Worm (Caenorhabditis elegans) whole organism, midembryonic: ENCODE data around the gene srbc-50.
"Not testable (repeated sequence)": the region's sequence is repeated elsewhere in the genome, so short reads cannot be mapped to it uniquely, and the experiment has no call there.

Experiments used
- flt-1 ChIP-seq: fragments of 200-800 bp; sonication (Bioruptor generic); IDR thresholded peaks from 2 replicates; pipeline ENCODE4 v1.3.6; 2022; ENCODE audit warnings: missing genetic modification characterization, missing compliant biosample characterization
- ref-1 ChIP-seq: fragments of 200-800 bp; sonication (Bioruptor generic); conservative IDR thresholded peaks from 2 replicates; pipeline ENCODE4 v1.3.6; 2022; ENCODE audit warnings: missing genetic modification reagents, missing genetic modification characterization, missing compliant biosample characterization
- tab-1 ChIP-seq: fragments of 200-800 bp; sonication (Bioruptor generic); IDR thresholded peaks from 2 replicates; pipeline ENCODE4 v1.3.6; 2022; ENCODE audit warnings: missing genetic modification characterization, missing compliant biosample characterization
- ztf-23 ChIP-seq: fragments of 200-800 bp; sonication (Bioruptor generic); IDR thresholded peaks from 2 replicates; pipeline ENCODE4 v1.3.6; 2022; ENCODE audit warnings: missing genetic modification reagents, missing genetic modification characterization, missing compliant biosample characterization
- ztf-29 ChIP-seq: fragments of 200-800 bp; sonication (Bioruptor generic); IDR thresholded peaks from 2 replicates; pipeline ENCODE4 v1.3.6; 2022; ENCODE audit warnings: missing genetic modification reagents, missing genetic modification characterization, missing compliant biosample characterization

DNA sequence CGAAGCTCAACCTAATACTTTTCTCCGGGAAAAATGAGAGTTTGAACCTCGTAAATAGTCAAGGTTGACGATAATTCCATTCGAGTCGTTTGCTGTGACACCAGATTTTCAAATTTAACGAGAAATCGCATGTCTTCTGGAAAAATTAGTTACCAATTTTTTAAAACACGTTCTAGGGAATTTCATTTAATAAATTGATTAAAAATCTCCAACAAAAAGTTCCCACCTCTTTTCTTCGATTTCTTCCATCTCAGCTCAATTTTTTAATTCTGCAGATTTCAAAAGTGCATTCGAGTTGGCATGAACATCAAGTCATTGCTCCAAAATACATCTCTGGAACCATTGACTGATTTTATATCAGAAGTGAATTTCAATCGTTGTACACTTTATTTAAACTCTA lies 12.8 kb downstream of the srbc-50 start, which contains the start of gene nhr-282:
- TF ChIP-seq ref-1 (GFP tag; lab: Robert Waterston, UW); tab-1 (GFP tag; lab: Robert Waterston, UW); flt-1; ztf-23 (GFP tag; lab: Robert Waterston, UW); ztf-29 (GFP tag; lab: Robert Waterston, UW): not testable (repeated sequence)
